Worm (Caenorhabditis elegans) whole organism, L4 larva: ENCODE measurements around the gene rgs-4.

ENCODE experiments used
- D1046.2 ChIP-seq: fragments of 200-800 bp; sonication (Bioruptor generic); IDR thresholded peaks from 2 replicates; pipeline ENCODE4 v1.3.6; 2022; ENCODE audit warnings: missing genetic modification characterization, missing compliant biosample characterization
- F10B5.3 ChIP-seq: sonication (generic microtip); optimal IDR thresholded peaks from 2 replicates; lab custom pipeline; 2016; ENCODE audit warnings: mild to moderate bottlenecking, missing genetic modification characterization, missing compliant biosample characterization
- F49E8.2 ChIP-seq: sonication (generic microtip); optimal IDR thresholded peaks from 2 replicates; lab custom pipeline; 2016; ENCODE audit warnings: missing compliant biosample characterization, mild to moderate bottlenecking, missing genetic modification characterization, borderline replicate concordance
- T20F7.1 ChIP-seq: fragments of 200-800 bp; sonication (Bioruptor generic); optimal IDR thresholded peaks from 2 replicates; lab custom pipeline; 2018; ENCODE audit warnings: mild to moderate bottlenecking, missing genetic modification characterization, missing compliant biosample characterization
- T26A8.4 ChIP-seq: fragments of 200-800 bp; sonication (Bioruptor generic); IDR thresholded peaks from 2 replicates; pipeline ENCODE4 v1.3.6; 2022; ENCODE audit warnings: missing genetic modification characterization, missing compliant biosample characterization
- Y105C5A.15 ChIP-seq: fragments of 200-800 bp; sonication (Bioruptor generic); IDR thresholded peaks from 2 replicates; pipeline ENCODE4 v1.3.6; 2022; ENCODE audit warnings: missing genetic modification characterization, missing compliant biosample characterization
- Y48G9A.11 ChIP-seq: fragments of 200-800 bp; sonication (Bioruptor generic); IDR thresholded peaks from 2 replicates; pipeline ENCODE4 v1.3.6; 2022; ENCODE audit warnings: missing genetic modification reagents, missing genetic modification characterization, missing compliant biosample characterization
- aha-1 ChIP-seq: fragments of 150-350 bp; peaks from one replicate; lab custom pipeline; 2014; ENCODE audit warnings: missing biosample characterization, missing genetic modification characterization
- aly-2 ChIP-seq: sonication (generic microtip); optimal IDR thresholded peaks from 2 replicates; lab custom pipeline; 2018; ENCODE audit warnings: missing biosample characterization, missing genetic modification characterization
- ceh-20 ChIP-seq: fragments of 200-800 bp; sonication (Bioruptor generic); IDR thresholded peaks from 2 replicates; pipeline ENCODE4 v1.3.6; 2022; ENCODE audit warnings: missing genetic modification reagents, missing genetic modification characterization, missing compliant biosample characterization
- cey-2 ChIP-seq: sonication (generic microtip); optimal IDR thresholded peaks from 3 replicates; lab custom pipeline; 2017; ENCODE audit warnings: missing genetic modification characterization, mild to moderate bottlenecking, missing compliant biosample characterization, antibody characterized with exemption, borderline replicate concordance; ENCODE audit not compliant: insufficient read depth
- daf-8 ChIP-seq: fragments of 200-800 bp; sonication (Bioruptor generic); IDR thresholded peaks from 2 replicates; pipeline ENCODE4 v1.3.6; 2022; ENCODE audit warnings: missing genetic modification characterization, missing compliant biosample characterization
- dmd-6 ChIP-seq: fragments of 200-800 bp; sonication (Bioruptor generic); IDR thresholded peaks from 2 replicates; pipeline ENCODE4 v1.3.6; 2022; ENCODE audit warnings: missing genetic modification reagents, missing genetic modification characterization, missing compliant biosample characterization
- duxl-1 ChIP-seq: sonication (generic microtip); optimal IDR thresholded peaks from 2 replicates; lab custom pipeline; 2016; ENCODE audit warnings: mild to moderate bottlenecking, missing genetic modification characterization, moderate library complexity, missing compliant biosample characterization; ENCODE audit not compliant: poor library complexity
- egl-43 ChIP-seq: fragments of 200-800 bp; sonication (Bioruptor generic); IDR thresholded peaks from 2 replicates; pipeline ENCODE4 v1.3.6; 2022; ENCODE audit warnings: missing genetic modification reagents, missing genetic modification characterization, missing compliant biosample characterization
- hif-1 ChIP-seq, 2 experiments: sonication (generic microtip); optimal IDR thresholded peaks; 2 replicates each; lab custom pipeline; 2016 to 2017; ENCODE audit warnings: missing compliant biosample characterization in 2 of 2, missing genetic modification characterization in 2 of 2, missing genetic modification reagents in 2 of 2, missing genotype in 2 of 2, mild to moderate bottlenecking in 1 of 2
- hlh-11 ChIP-seq: fragments of 200-800 bp; sonication (Bioruptor generic); optimal IDR thresholded peaks from 2 replicates; lab custom pipeline; 2018; ENCODE audit warnings: mild to moderate bottlenecking, missing genetic modification characterization, missing compliant biosample characterization
- hlh-30 ChIP-seq: sonication (generic microtip); optimal IDR thresholded peaks from 2 replicates; lab custom pipeline; 2017; ENCODE audit warnings: antibody characterized with exemption, mild to moderate bottlenecking, missing genetic modification characterization, missing compliant biosample characterization; ENCODE audit not compliant: insufficient read depth
- lin-1 ChIP-seq: fragments of 200-800 bp; sonication (Bioruptor generic); IDR thresholded peaks from 2 replicates; pipeline ENCODE4 v1.3.6; 2022; ENCODE audit warnings: missing genetic modification reagents, missing genetic modification characterization, missing compliant biosample characterization
- lin-13 ChIP-seq: fragments of 150-350 bp; optimal IDR thresholded peaks from 2 replicates; lab custom pipeline; 2014; ENCODE audit warnings: missing biosample characterization, missing genetic modification reagents, missing genetic modification characterization
- lin-39 ChIP-seq: fragments of 150-350 bp; optimal IDR thresholded peaks from 2 replicates; lab custom pipeline; 2014; ENCODE audit warnings: missing biosample characterization, missing genetic modification reagents, missing genetic modification characterization
- madf-9 ChIP-seq: fragments of 200-800 bp; sonication (Bioruptor generic); conservative IDR thresholded peaks from 2 replicates; pipeline ENCODE4 v1.3.6; 2022; ENCODE audit warnings: missing genetic modification reagents, missing genetic modification characterization, missing compliant biosample characterization
- mdt-29 ChIP-seq: fragments of 200-800 bp; sonication (Bioruptor generic); IDR thresholded peaks from 2 replicates; pipeline ENCODE4 v1.3.6; 2022; ENCODE audit warnings: missing genetic modification reagents, missing genetic modification characterization, missing compliant biosample characterization
- mep-1 ChIP-seq: fragments of 150-350 bp; sonication (generic microtip); optimal IDR thresholded peaks from 3 replicates; lab custom pipeline; 2014; ENCODE audit warnings: missing biosample characterization, missing genetic modification characterization
- nhr-102 ChIP-seq: sonication (generic microtip); optimal IDR thresholded peaks from 2 replicates; lab custom pipeline; 2016; ENCODE audit warnings: mild to moderate bottlenecking, missing genetic modification characterization, moderate library complexity, missing compliant biosample characterization
- nhr-11 ChIP-seq: fragments of 150-350 bp; optimal IDR thresholded peaks from 2 replicates; lab custom pipeline; 2014; ENCODE audit warnings: missing biosample characterization, missing genetic modification characterization
- nhr-111 ChIP-seq: fragments of 200-800 bp; sonication (Bioruptor generic); optimal IDR thresholded peaks from 2 replicates; lab custom pipeline; 2018; ENCODE audit warnings: mild to moderate bottlenecking, missing genetic modification characterization, missing compliant biosample characterization
- nhr-25 ChIP-seq: sonication (generic microtip); optimal IDR thresholded peaks from 2 replicates; lab custom pipeline; 2017; ENCODE audit warnings: missing genetic modification characterization, mild to moderate bottlenecking, missing compliant biosample characterization, antibody characterized with exemption, moderate library complexity, borderline replicate concordance; ENCODE audit not compliant: insufficient read depth
- nhr-28 ChIP-seq: fragments of 150-350 bp; optimal IDR thresholded peaks from 2 replicates; lab custom pipeline; 2014; ENCODE audit warnings: missing biosample characterization, missing genetic modification characterization
- nhr-6 ChIP-seq: fragments of 150-350 bp; optimal IDR thresholded peaks from 2 replicates; lab custom pipeline; 2014; ENCODE audit warnings: missing biosample characterization, missing genetic modification characterization
- nhr-76 ChIP-seq: fragments of 150-350 bp; optimal IDR thresholded peaks from 2 replicates; lab custom pipeline; 2014; ENCODE audit warnings: missing biosample characterization, missing genetic modification characterization
- nhr-77 ChIP-seq: fragments of 150-350 bp; optimal IDR thresholded peaks from 2 replicates; lab custom pipeline; 2014; ENCODE audit warnings: missing biosample characterization, missing genetic modification characterization
- php-3 ChIP-seq: fragments of 200-800 bp; sonication (Bioruptor generic); IDR thresholded peaks from 2 replicates; pipeline ENCODE4 v1.3.6; 2022; ENCODE audit warnings: missing genetic modification reagents, missing genetic modification characterization, missing compliant biosample characterization
- saeg-2 ChIP-seq: fragments of 200-800 bp; sonication (Bioruptor generic); IDR thresholded peaks from 2 replicates; pipeline ENCODE4 v1.3.6; 2022; ENCODE audit warnings: missing genetic modification reagents, missing genetic modification characterization, missing compliant biosample characterization
- sdz-12 ChIP-seq: fragments of 200-800 bp; sonication (Bioruptor generic); optimal IDR thresholded peaks from 2 replicates; lab custom pipeline; 2018; ENCODE audit warnings: mild to moderate bottlenecking, missing genetic modification characterization, missing compliant biosample characterization
- snpc-4 ChIP-seq: fragments of 150-350 bp; optimal IDR thresholded peaks from 2 replicates; lab custom pipeline; 2014; ENCODE audit warnings: missing biosample characterization, missing genetic modification characterization
- spr-1 ChIP-seq: sonication (generic microtip); optimal IDR thresholded peaks from 2 replicates; lab custom pipeline; 2016; ENCODE audit warnings: mild to moderate bottlenecking, missing genetic modification characterization, missing compliant biosample characterization
- tag-97 ChIP-seq: fragments of 200-800 bp; sonication (Bioruptor generic); IDR thresholded peaks from 2 replicates; pipeline ENCODE4 v1.3.6; 2022; ENCODE audit warnings: missing genetic modification characterization, missing compliant biosample characterization
- unc-62 ChIP-seq, 3 experiments: fragments of 150-350 bp in 1 of 3; sonication (generic microtip); optimal IDR thresholded peaks in 2 of 3; peaks in 1 of 3; 1 replicate in 1 of 3; 2 replicates in 2 of 3; lab custom pipeline; 2014 to 2017; ENCODE audit warnings: missing biosample characterization in 3 of 3, missing genetic modification characterization in 3 of 3, missing genetic modification reagents in 3 of 3, missing genotype in 1 of 3
- vab-7 ChIP-seq: fragments of 200-800 bp; sonication (Bioruptor generic); IDR thresholded peaks from 2 replicates; pipeline ENCODE4 v1.3.6; 2022; ENCODE audit warnings: missing genetic modification reagents, missing genetic modification characterization, missing compliant biosample characterization
- zfp-2 ChIP-seq: sonication (generic microtip); optimal IDR thresholded peaks from 2 replicates; lab custom pipeline; 2016; ENCODE audit warnings: mild to moderate bottlenecking, missing genetic modification characterization, missing compliant biosample characterization
- zip-2 ChIP-seq: fragments of 150-350 bp; optimal IDR thresholded peaks from 2 replicates; lab custom pipeline; 2014; ENCODE audit warnings: missing biosample characterization, missing genetic modification characterization
- ztf-7 ChIP-seq: fragments of 150-350 bp; optimal IDR thresholded peaks from 2 replicates; lab custom pipeline; 2014; ENCODE audit warnings: missing biosample characterization, missing genetic modification characterization

rgs-4 gene

ce11 chrII:12625673-12626072, 28.9 kb upstream of the rgs-4 start (continued):
- no peak for TF ChIP-seq madf-9 (GFP tag; lab: Robert Waterston, UW)
- peak; percentile 66 for TF ChIP-seq aha-1 (tag; lab: Kevin White, UChicago)
- TF ChIP-seq cey-2, result peak; percentile 79
- no peak for TF ChIP-seq nhr-111 (GFP tag; lab: Kevin White, UChicago)
- no peak for TF ChIP-seq lin-1 (GFP tag; lab: Robert Waterston, UW)
- TF ChIP-seq zip-2 (tag; lab: Kevin White, UChicago), result no peak
- no peak for TF ChIP-seq nhr-102
- TF ChIP-seq D1046.2, result no peak
- TF ChIP-seq ceh-20 (GFP tag; lab: Robert Waterston, UW), result 0 out of 2 replicates have a peak, but pooled peaks have one; percentile 19
- no peak for TF ChIP-seq sdz-12 (GFP tag; lab: Kevin White, UChicago)
- TF ChIP-seq daf-8 (GFP tag; lab: Robert Waterston, UW), result no peak
- TF ChIP-seq nhr-25 (tag; lab: Kevin White, UChicago), result peak; percentile 52
- no peak for TF ChIP-seq T20F7.1
- no peak for TF ChIP-seq snpc-4 (tag; lab: Kevin White, UChicago)
- no peak for TF ChIP-seq nhr-11
- TF ChIP-seq vab-7 (GFP tag; lab: Robert Waterston, UW), result no peak
- no peak for TF ChIP-seq nhr-6 (tag; lab: Kevin White, UChicago)
- TF ChIP-seq hif-1 (tag; optimal IDR thresholded peaks at IDR 0.05; lab: Kevin White, UChicago), result peak in 1 of 2 experiments; percentile 86
- no peak for TF ChIP-seq F10B5.3 (tag; lab: Kevin White, UChicago)
- no peak for TF ChIP-seq spr-1
- TF ChIP-seq php-3 (GFP tag; lab: Robert Waterston, UW), result no peak
- TF ChIP-seq unc-62 (GFP tag; optimal IDR thresholded peaks at IDR 0.05 in 1 of 2; lab: Kevin White, UChicago), result peak in 1 of 2 experiments; percentile 97
- TF ChIP-seq unc-62 (tag; optimal IDR thresholded peaks at IDR 0.05; lab: Kevin White, UChicago), result no peak
- peak; percentile 90 for TF ChIP-seq nhr-28 (tag; lab: Kevin White, UChicago)
- no peak for TF ChIP-seq Y105C5A.15
- TF ChIP-seq T26A8.4, result no peak
- peak; percentile 54 for TF ChIP-seq hlh-30
- no peak for TF ChIP-seq egl-43 (GFP tag; lab: Robert Waterston, UW)
- no peak for TF ChIP-seq mep-1 (tag; lab: Kevin White, UChicago)
- no peak for TF ChIP-seq duxl-1 (tag; lab: Kevin White, UChicago)
- TF ChIP-seq lin-13 (GFP tag; lab: Kevin White, UChicago), result no peak
- peak; percentile 41 for TF ChIP-seq nhr-76 (tag; lab: Kevin White, UChicago)
- TF ChIP-seq tag-97 (GFP tag; lab: Robert Waterston, UW), result no peak
- no peak for TF ChIP-seq lin-39 (tag; lab: Kevin White, UChicago)
- TF ChIP-seq mdt-29 (GFP tag; lab: Robert Waterston, UW), result no peak
- TF ChIP-seq F49E8.2 (tag; lab: Kevin White, UChicago), result no peak
- TF ChIP-seq Y48G9A.11 (GFP tag; lab: Robert Waterston, UW), result no peak
- no peak for TF ChIP-seq aly-2 (tag; lab: Kevin White, UChicago)
- TF ChIP-seq ztf-7 (tag; lab: Kevin White, UChicago), result no peak
- TF ChIP-seq dmd-6 (GFP tag; lab: Robert Waterston, UW), result peak; percentile 70
- no peak for TF ChIP-seq nhr-77 (tag; lab: Kevin White, UChicago)
- peak; percentile 76 for TF ChIP-seq hlh-11 (tag; lab: Kevin White, UChicago)
- TF ChIP-seq saeg-2, result no peak
- no peak for TF ChIP-seq zfp-2 (tag; lab: Kevin White, UChicago)
